Fruit fly (Drosophila melanogaster): ENCODE results near the gene CG15036.

DNA sequence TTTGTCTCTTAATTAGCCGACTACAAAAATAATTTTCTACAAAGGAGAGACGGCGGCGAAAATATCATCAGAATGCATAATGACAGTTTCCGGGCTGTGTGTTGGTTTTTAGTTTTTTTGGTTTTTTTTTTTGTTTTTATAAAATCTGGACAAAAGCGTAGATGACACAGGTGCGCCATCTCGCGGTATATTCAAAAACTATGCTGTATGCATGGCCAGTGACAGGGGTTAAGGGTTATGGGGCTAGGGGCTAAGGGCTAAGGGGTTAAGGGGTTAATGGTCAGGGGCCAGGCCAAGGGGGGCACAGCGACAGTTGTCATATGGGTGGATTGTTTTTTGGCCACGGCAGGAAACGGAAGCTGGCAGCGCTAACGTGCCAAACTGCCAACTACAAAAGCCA, 2.1 kb downstream of the CG15036 start:
- TF ChIP-seq psq (optimal IDR thresholded peaks at IDR 0.05): no peak
- no peak for TF ChIP-seq Myc (optimal IDR thresholded peaks at IDR 0.05)
- TF ChIP-seq h (optimal IDR thresholded peaks at IDR 0.05): no peak
- TF ChIP-seq ttk (optimal IDR thresholded peaks at IDR 0.05): no peak
- no peak for TF ChIP-seq insv (optimal IDR thresholded peaks at IDR 0.05)
- no peak for TF ChIP-seq Sin3A (optimal IDR thresholded peaks at IDR 0.05)
